Fruit fly (Drosophila melanogaster): ENCODE measurements around the gene mRpS21.
A peak's percentile ranks its signal among the peaks of the same experiment; 100 is the strongest.

mRpS21 gene

dm6 chr3R:13364175-13365174 lies 17.1 kb downstream of the mRpS21 start, which contains the start of gene Dic1 (continued):
- TF ChIP-seq Sox102F (GFP tag; optimal IDR thresholded peaks at IDR 0.05): peak; percentile 97
- TF ChIP-seq CG8119 (GFP tag; IDR thresholded peaks at IDR 0.05): peak; percentile 96
- peak; percentile 96 for TF ChIP-seq CG10669 (GFP tag; optimal IDR thresholded peaks at IDR 0.05)
- TF ChIP-seq CG11294 (GFP tag; IDR thresholded peaks at IDR 0.05): peak; percentile 85; the same call in 1 of the 2 replicates
- TF ChIP-seq CG3032 (tag; optimal IDR thresholded peaks at IDR 0.05): peak; percentile 94
- peak; percentile 95 for TF ChIP-seq dac (GFP tag; optimal IDR thresholded peaks at IDR 0.05)
- TF ChIP-seq Ets96B (tag; optimal IDR thresholded peaks at IDR 0.05): peak; percentile 95
- peak; percentile 96 for TF ChIP-seq Hr39 (GFP tag; optimal IDR thresholded peaks at IDR 0.05)
- TF ChIP-seq CG10631 (GFP tag; optimal IDR thresholded peaks at IDR 0.05): peak; percentile 96
- peak; percentile 94 for TF ChIP-seq Blimp-1 (GFP tag; optimal IDR thresholded peaks at IDR 0.05)
- TF ChIP-seq lz (GFP tag; optimal IDR thresholded peaks at IDR 0.05): peak; percentile 97
- peak; percentile 98 for TF ChIP-seq CG3919 (GFP tag; optimal IDR thresholded peaks at IDR 0.05)
- TF ChIP-seq CG6808 (GFP tag; optimal IDR thresholded peaks at IDR 0.05): peak; percentile 95
- peak; percentile 85 for TF ChIP-seq fd85E (GFP tag; optimal IDR thresholded peaks at IDR 0.05)

- no peak for TF ChIP-seq spab (GFP tag; optimal IDR thresholded peaks at IDR 0.05)
- TF ChIP-seq CG6163 (GFP tag; IDR thresholded peaks at IDR 0.05): no peak
- TF ChIP-seq svp (GFP tag): no peak
- no peak for TF ChIP-seq fkh (GFP tag; optimal IDR thresholded peaks at IDR 0.05)
- no peak for TF ChIP-seq Hr38 (GFP tag; optimal IDR thresholded peaks at IDR 0.05)
- TF ChIP-seq Met (GFP tag; optimal IDR thresholded peaks at IDR 0.05): no peak
- TF ChIP-seq Hr4 (GFP tag; optimal IDR thresholded peaks at IDR 0.05): no peak
- no peak for TF ChIP-seq Eip78C (GFP tag)
Observed at dm6 chr3R:13363347-13363994, 18.1 kb downstream of the mRpS21 start.

DNA sequence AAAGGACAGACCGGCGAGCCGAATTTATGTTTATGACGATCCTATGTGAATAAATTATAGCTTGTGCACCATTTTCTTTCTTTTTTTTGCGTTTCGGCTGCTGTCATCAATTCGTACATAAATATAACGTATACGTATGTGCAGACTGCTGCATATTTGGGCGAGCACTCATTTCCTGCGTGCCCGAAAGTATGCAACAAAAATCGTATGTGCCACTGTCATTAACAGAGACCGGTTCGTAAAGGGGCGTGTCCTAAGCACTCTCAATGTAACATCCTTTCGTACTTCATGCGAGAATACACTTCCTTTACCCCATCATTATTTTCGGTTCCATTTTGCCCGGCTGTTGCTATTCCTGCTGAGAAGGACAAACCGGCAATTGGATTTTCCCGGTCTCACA lies 21.5 kb downstream of the mRpS21 start:
- peak; percentile 24 for TF ChIP-seq CG1621 (tag; optimal IDR thresholded peaks at IDR 0.05)
- TF ChIP-seq Sox102F (GFP tag; optimal IDR thresholded peaks at IDR 0.05): peak; percentile 22
- peak; percentile 49 for TF ChIP-seq Eip78C (GFP tag)
- 0 out of 3 replicates have a peak, but pooled peaks have one; percentile 37 for TF ChIP-seq CG6163 (GFP tag; IDR thresholded peaks at IDR 0.05)
- TF ChIP-seq CG6854 (GFP tag; optimal IDR thresholded peaks at IDR 0.05): no peak
- peak; percentile 51 for TF ChIP-seq CG3919 (GFP tag; optimal IDR thresholded peaks at IDR 0.05)
- TF ChIP-seq net (GFP tag; optimal IDR thresholded peaks at IDR 0.05): peak; percentile 18
- TF ChIP-seq OdsH (GFP tag; optimal IDR thresholded peaks at IDR 0.05): no peak
- TF ChIP-seq Met (GFP tag; optimal IDR thresholded peaks at IDR 0.05): peak; percentile 23

DNA sequence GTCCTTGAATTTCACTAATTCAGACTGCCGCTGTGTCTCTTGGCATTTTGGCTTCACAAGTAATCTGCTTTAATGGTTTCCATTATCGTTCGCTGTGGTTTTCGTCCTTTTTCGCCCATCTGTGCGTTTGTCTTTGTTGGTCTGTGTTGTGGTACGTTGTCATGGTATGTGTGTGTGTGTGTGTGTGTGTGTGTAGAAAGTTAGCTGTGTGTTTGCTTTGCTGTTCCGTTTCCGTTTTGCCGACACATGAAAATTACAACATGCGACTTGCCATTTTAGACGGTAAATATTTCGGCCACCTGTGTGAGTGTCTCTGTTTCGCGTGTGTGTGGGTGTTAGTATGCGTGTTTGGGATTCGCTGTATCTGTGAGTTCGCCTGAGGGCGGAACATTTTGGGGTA lies 24.6 kb downstream of the mRpS21 start:
- TF ChIP-seq achi (GFP tag; optimal IDR thresholded peaks at IDR 0.05): no peak
- TF ChIP-seq Eip78C (GFP tag): no peak
- TF ChIP-seq Ets96B (tag; optimal IDR thresholded peaks at IDR 0.05): no peak
- no peak for TF ChIP-seq ss (GFP tag; optimal IDR thresholded peaks at IDR 0.05)
- no peak for TF ChIP-seq OdsH (GFP tag; optimal IDR thresholded peaks at IDR 0.05)
- TF ChIP-seq CG6808 (GFP tag; optimal IDR thresholded peaks at IDR 0.05): no peak
- no peak for TF ChIP-seq CG1621 (tag; optimal IDR thresholded peaks at IDR 0.05)
- TF ChIP-seq CG10669 (GFP tag; optimal IDR thresholded peaks at IDR 0.05): no peak
- no peak for TF ChIP-seq Hr38 (GFP tag; optimal IDR thresholded peaks at IDR 0.05)

DNA sequence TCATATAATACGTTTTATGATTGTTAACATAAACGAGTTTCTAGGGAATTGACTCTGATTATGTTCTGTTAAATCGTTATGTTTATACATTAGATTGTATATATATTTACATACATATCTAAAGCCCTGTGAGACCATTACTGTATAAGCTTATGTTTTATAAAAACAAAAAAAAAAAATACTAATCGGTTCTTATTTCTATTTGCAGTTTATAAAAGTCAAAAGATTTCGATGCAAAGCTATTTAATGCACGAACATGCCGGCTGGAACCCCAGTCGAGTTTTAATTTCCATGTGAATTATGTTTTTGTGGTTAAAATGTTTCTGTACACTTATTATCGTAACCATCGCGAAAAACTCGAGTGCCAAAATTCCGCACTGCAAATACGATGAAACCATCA lies 28.2 kb downstream of the mRpS21 start, which contains the start of gene mthl12:
mthl12 (plus strand) TSS at position 301 of the 400 bp plus-strand sequence.
- TF ChIP-seq achi (GFP tag; optimal IDR thresholded peaks at IDR 0.05) (no peak), Eip75B (GFP tag; optimal IDR thresholded peaks at IDR 0.05) (no peak), lz (GFP tag; optimal IDR thresholded peaks at IDR 0.05) (no peak)
